Worm (Caenorhabditis elegans): ENCODE data around the gene ckr-2.

- TF ChIP-seq ama-1 (optimal IDR thresholded peaks at IDR 0.05): no peak
- TF ChIP-seq B0310.2 (tag; optimal IDR thresholded peaks at IDR 0.05): no peak
- no peak for TF ChIP-seq flt-1 (GFP tag; IDR thresholded peaks at IDR 0.05)
- TF ChIP-seq tra-4 (tag; optimal IDR thresholded peaks at IDR 0.05): no peak
- TF ChIP-seq aly-1 (tag; optimal IDR thresholded peaks at IDR 0.05): no peak
- no peak for TF ChIP-seq hmbx-1 (tag; optimal IDR thresholded peaks at IDR 0.05)
- TF ChIP-seq scrt-1 (GFP tag; IDR thresholded peaks at IDR 0.05): no peak
- TF ChIP-seq pes-1 (GFP tag; IDR thresholded peaks at IDR 0.05): no peak
- TF ChIP-seq tbx-11 (GFP tag; IDR thresholded peaks at IDR 0.05): no peak
Observed at ce11 chrIII:2053433-2053832, 32.0 kb upstream of the ckr-2 start.

All from whole organism, early embryonic.